Worm (Caenorhabditis elegans) whole organism, L1 larva: ENCODE measurements around the gene cyb-2.1.

Experiments
- ceh-90 ChIP-seq: sonication (generic microtip); optimal IDR thresholded peaks from 2 replicates; lab custom pipeline; 2016; ENCODE audit warnings: missing genetic modification characterization, missing compliant biosample characterization
- efl-3 ChIP-seq: fragments of 200-800 bp; sonication (Bioruptor generic); optimal IDR thresholded peaks from 2 replicates; lab custom pipeline; 2018; ENCODE audit warnings: mild to moderate bottlenecking, missing genetic modification characterization, missing compliant biosample characterization
- egl-13 ChIP-seq: sonication (generic microtip); optimal IDR thresholded peaks from 2 replicates; lab custom pipeline; 2016; ENCODE audit warnings: missing genotype, missing genetic modification reagents, missing genetic modification characterization, missing compliant biosample characterization
- fos-1 ChIP-seq: fragments of 150-350 bp; optimal IDR thresholded peaks from 2 replicates; lab custom pipeline; 2014; ENCODE audit warnings: missing biosample characterization, missing genetic modification characterization
- hpl-2 ChIP-seq: fragments of 150-350 bp; optimal IDR thresholded peaks from 2 replicates; lab custom pipeline; 2014; ENCODE audit warnings: missing biosample characterization, missing genetic modification reagents, missing genetic modification characterization
- lin-15B ChIP-seq: fragments of 150-350 bp; sonication (generic microtip); optimal IDR thresholded peaks from 3 replicates; lab custom pipeline; 2014; ENCODE audit warnings: missing biosample characterization, missing genetic modification characterization
- nhr-28 ChIP-seq: fragments of 150-350 bp; optimal IDR thresholded peaks from 2 replicates; lab custom pipeline; 2014; ENCODE audit warnings: missing biosample characterization, missing genetic modification characterization
- nhr-71 ChIP-seq: sonication (generic microtip); optimal IDR thresholded peaks from 2 replicates; lab custom pipeline; 2016; ENCODE audit warnings: mild to moderate bottlenecking, missing genetic modification characterization, moderate library complexity, missing compliant biosample characterization
- unc-98 ChIP-seq: fragments of 200-800 bp; sonication (Bioruptor generic); IDR thresholded peaks from 2 replicates; pipeline ENCODE4 v1.3.6; 2022; ENCODE audit warnings: missing genetic modification characterization, missing compliant biosample characterization

ce11 chrIV:10971636-10972199 is 14.1 kb upstream of the cyb-2.1 start:
- TF ChIP-seq hpl-2 (no peak), fos-1 (tag; lab: Kevin White, UChicago) (no peak), nhr-71 (tag; lab: Kevin White, UChicago) (peak; percentile 64), egl-13 (tag; lab: Kevin White, UChicago) (no peak), lin-15B (no peak), ceh-90 (tag; lab: Kevin White, UChicago) (no peak), nhr-28 (tag; lab: Kevin White, UChicago) (no peak), efl-3 (GFP tag; lab: Kevin White, UChicago) (no peak), unc-98 (GFP tag; lab: Robert Waterston, UW) (no peak)
